Fruit fly (Drosophila melanogaster) whole organism, embryonic: ENCODE measurements around the gene CG31882.

Experiments used
- Atf-2 ChIP-seq: fragments of 200-800 bp; sonication (Bioruptor generic); optimal IDR thresholded peaks from 2 replicates; lab custom pipeline; 2016; ENCODE audit warnings: missing biosample characterization, missing genetic modification characterization
- CG10147 ChIP-seq: fragments of 200-800 bp; sonication (Bioruptor generic); optimal IDR thresholded peaks from 2 replicates; lab custom pipeline; 2019; ENCODE audit warnings: missing biosample characterization, mild to moderate bottlenecking, missing genetic modification characterization, moderate library complexity
- CG10209 ChIP-seq: fragments of 200-800 bp; sonication (Bioruptor generic); optimal IDR thresholded peaks from 3 replicates; lab custom pipeline; 2017; ENCODE audit warnings: missing biosample characterization, mild to moderate bottlenecking, missing genetic modification characterization, missing genetic modification reagents
- CG10462 ChIP-seq: fragments of 200-800 bp; sonication (Bioruptor generic); optimal IDR thresholded peaks from 2 replicates; lab custom pipeline; 2016; ENCODE audit warnings: missing biosample characterization, missing genetic modification characterization
- CG11504 ChIP-seq: fragments of 200-800 bp; sonication (Bioruptor generic); optimal IDR thresholded peaks from 3 replicates; lab custom pipeline; 2019; ENCODE audit warnings: missing biosample characterization, mild to moderate bottlenecking, missing genetic modification characterization, moderate library complexity
- CG31388 ChIP-seq: fragments of 200-800 bp; sonication (Bioruptor generic); optimal IDR thresholded peaks from 2 replicates; lab custom pipeline; 2016; ENCODE audit warnings: missing biosample characterization, missing genetic modification characterization
- CG3163 ChIP-seq: fragments of 200-800 bp; sonication (Bioruptor generic); optimal IDR thresholded peaks from 3 replicates; lab custom pipeline; 2016; ENCODE audit warnings: missing biosample characterization, missing genetic modification characterization
- CG6254 ChIP-seq: fragments of 200-800 bp; sonication (Bioruptor generic); optimal IDR thresholded peaks from 3 replicates; lab custom pipeline; 2017; ENCODE audit warnings: mild to moderate bottlenecking, missing biosample characterization, missing genetic modification reagents, missing genetic modification characterization
- CG7928 ChIP-seq: fragments of 200-800 bp; sonication (Bioruptor generic); optimal IDR thresholded peaks from 2 replicates; lab custom pipeline; 2017; ENCODE audit warnings: missing biosample characterization, mild to moderate bottlenecking, missing genetic modification characterization
- CG8924 ChIP-seq: fragments of 200-800 bp; optimal IDR thresholded peaks from 3 replicates; lab custom pipeline; 2019; ENCODE audit warnings: missing biosample characterization, mild to moderate bottlenecking, missing genetic modification characterization, moderate library complexity
- CG9609 ChIP-seq: fragments of 200-800 bp; sonication (Bioruptor generic); optimal IDR thresholded peaks from 3 replicates; lab custom pipeline; 2016; ENCODE audit warnings: missing biosample characterization, missing genetic modification characterization
- CkIIα-i1 ChIP-seq: fragments of 200-800 bp; sonication (Bioruptor generic); IDR thresholded peaks from 2 replicates; pipeline ENCODE4 v1.3.6; 2022; ENCODE audit warnings: missing biosample characterization, missing genetic modification characterization
- D ChIP-seq, 2 experiments: fragments of 200-800 bp in 1 of 2; fragments of >200 bp in 1 of 2; sonication (Bioruptor generic) in 1 of 2; optimal IDR thresholded peaks; 2 replicates in 1 of 2; 3 replicates in 1 of 2; lab custom pipeline; 2017; ENCODE audit warnings: mild to moderate bottlenecking in 1 of 2, missing biosample characterization in 1 of 2, missing genetic modification characterization in 1 of 2, missing genetic modification reagents in 1 of 2
- Drgx ChIP-seq: fragments of 200-800 bp; sonication (Bioruptor generic); IDR thresholded peaks from 2 replicates; pipeline ENCODE4 v1.3.6; 2022; ENCODE audit warnings: missing biosample characterization, missing genetic modification characterization
- Ets65A ChIP-seq: fragments of 200-800 bp; sonication (Bioruptor generic); peaks from one replicate; lab custom pipeline; 2016; ENCODE audit warnings: missing biosample characterization, missing genetic modification characterization
- Ets97D ChIP-seq: fragments of 200-800 bp; sonication (Bioruptor generic); optimal IDR thresholded peaks from 3 replicates; lab custom pipeline; 2016; ENCODE audit warnings: missing biosample characterization, missing genetic modification characterization
- Fer2 ChIP-seq: fragments of 200-800 bp; sonication (Bioruptor generic); optimal IDR thresholded peaks from 2 replicates; lab custom pipeline; 2018; ENCODE audit warnings: missing biosample characterization, mild to moderate bottlenecking, missing genetic modification characterization, moderate library complexity
- Hmx ChIP-seq: fragments of 200-800 bp; sonication (Bioruptor generic); optimal IDR thresholded peaks from 2 replicates; lab custom pipeline; 2016; ENCODE audit warnings: missing biosample characterization, missing genetic modification characterization
- Hr3 ChIP-seq: fragments of 200-800 bp; sonication (Bioruptor generic); optimal IDR thresholded peaks from 3 replicates; lab custom pipeline; 2016; ENCODE audit warnings: missing biosample characterization, missing genetic modification characterization
- Lpt ChIP-seq: fragments of >200 bp; optimal IDR thresholded peaks from 2 replicates; lab custom pipeline; 2018; ENCODE audit warnings: missing biosample characterization, missing genetic modification characterization
- Nf-YA ChIP-seq: fragments of 200-800 bp; sonication (Bioruptor generic); IDR thresholded peaks from 2 replicates; pipeline ENCODE4 v1.3.6; 2022; ENCODE audit warnings: missing biosample characterization, missing genetic modification characterization
- Ptx1 ChIP-seq: fragments of 200-800 bp; sonication (Bioruptor generic); IDR thresholded peaks from 2 replicates; pipeline ENCODE4 v1.3.6; 2022; ENCODE audit warnings: missing biosample characterization, missing genetic modification characterization
- Sox102F ChIP-seq: fragments of 200-800 bp; sonication (Bioruptor generic); optimal IDR thresholded peaks from 2 replicates; lab custom pipeline; 2018; ENCODE audit warnings: missing biosample characterization, mild to moderate bottlenecking, missing genetic modification characterization, moderate library complexity
- Ssrp ChIP-seq: fragments of 200-800 bp; sonication (Bioruptor generic); optimal IDR thresholded peaks from 2 replicates; lab custom pipeline; 2018; ENCODE audit warnings: missing biosample characterization, mild to moderate bottlenecking, missing genetic modification characterization, moderate library complexity
- Trl ChIP-seq, 3 experiments: fragments of >200 bp in 2 of 3; fragments of 200-800 bp in 1 of 3; sonication (Bioruptor generic) in 1 of 3; optimal IDR thresholded peaks; 2 replicates in 1 of 3; 3 replicates in 2 of 3; lab custom pipeline; 2016 to 2017; ENCODE audit warnings: missing biosample characterization in 1 of 3, missing genetic modification characterization in 1 of 3
- Xbp1 ChIP-seq: fragments of 200-800 bp; sonication (Bioruptor generic); optimal IDR thresholded peaks from 3 replicates; lab custom pipeline; 2016; ENCODE audit warnings: missing biosample characterization, mild to moderate bottlenecking, missing genetic modification characterization
- ap ChIP-seq: fragments of 200-800 bp; sonication (Bioruptor generic); IDR thresholded peaks from 2 replicates; pipeline ENCODE4 v1.3.6; 2022; ENCODE audit warnings: missing biosample characterization, missing genetic modification characterization
- caup ChIP-seq: fragments of 200-800 bp; sonication (Bioruptor generic); optimal IDR thresholded peaks from 3 replicates; lab custom pipeline; 2017; ENCODE audit warnings: missing biosample characterization, mild to moderate bottlenecking, missing genetic modification characterization, moderate library complexity; ENCODE audit not compliant: severe bottlenecking
- croc ChIP-seq: fragments of 200-800 bp; sonication (Bioruptor generic); conservative IDR thresholded peaks from 3 replicates; pipeline ENCODE4 v1.3.6; 2022; ENCODE audit warnings: missing biosample characterization, missing genetic modification characterization
- crp ChIP-seq, 2 experiments: fragments of 200-800 bp; sonication (Bioruptor generic); optimal IDR thresholded peaks; 2 replicates in 1 of 2; 3 replicates in 1 of 2; lab custom pipeline; 2017; ENCODE audit warnings: missing biosample characterization in 2 of 2, missing genetic modification characterization in 2 of 2, mild to moderate bottlenecking in 1 of 2, moderate library complexity in 1 of 2
- da ChIP-seq: fragments of 200-800 bp; sonication (Bioruptor generic); optimal IDR thresholded peaks from 2 replicates; lab custom pipeline; 2016; ENCODE audit warnings: missing biosample characterization, missing genetic modification characterization
- dmrt11E ChIP-seq: fragments of 200-800 bp; sonication (Bioruptor generic); optimal IDR thresholded peaks from 3 replicates; lab custom pipeline; 2018; ENCODE audit warnings: missing biosample characterization, mild to moderate bottlenecking, missing genetic modification characterization, moderate library complexity
- esg ChIP-seq: fragments of 200-800 bp; sonication (Bioruptor generic); conservative IDR thresholded peaks from 2 replicates; pipeline ENCODE4 v1.3.6; 2022; ENCODE audit warnings: missing biosample characterization, missing genetic modification characterization
- exex ChIP-seq: fragments of 200-800 bp; sonication (Bioruptor generic); optimal IDR thresholded peaks from 4 replicates; lab custom pipeline; 2018; ENCODE audit warnings: missing biosample characterization, mild to moderate bottlenecking, missing genetic modification characterization, moderate library complexity
- gce ChIP-seq: fragments of 200-800 bp; sonication (Bioruptor generic); IDR thresholded peaks from 3 replicates; pipeline ENCODE4 v1.3.6; 2022; ENCODE audit warnings: missing biosample characterization, missing genetic modification characterization
- lov ChIP-seq, 2 experiments: fragments of 200-800 bp in 1 of 2; fragments of >200 bp in 1 of 2; sonication (Bioruptor generic) in 1 of 2; IDR thresholded peaks in 1 of 2; optimal IDR thresholded peaks in 1 of 2; 2 replicates in 1 of 2; 3 replicates in 1 of 2; pipeline versions ENCODE4 v1.3.6 to Lab custom; 2017 to 2022; ENCODE audit warnings: missing biosample characterization in 1 of 2, missing genetic modification characterization in 1 of 2
- nerfin-1 ChIP-seq: fragments of 200-800 bp; sonication (Bioruptor generic); optimal IDR thresholded peaks from 3 replicates; lab custom pipeline; 2019; ENCODE audit warnings: missing biosample characterization, mild to moderate bottlenecking, missing genetic modification characterization, moderate library complexity
- onecut ChIP-seq: fragments of 200-800 bp; sonication (Bioruptor generic); IDR thresholded peaks from 2 replicates; pipeline ENCODE4 v1.3.6; 2022; ENCODE audit warnings: missing biosample characterization, missing genetic modification characterization
- pb ChIP-seq: fragments of 200-800 bp; sonication (Bioruptor generic); optimal IDR thresholded peaks from 3 replicates; lab custom pipeline; 2016; ENCODE audit warnings: missing biosample characterization, missing genetic modification characterization
- peb ChIP-seq: fragments of 200-800 bp; sonication (Bioruptor generic); IDR thresholded peaks from 2 replicates; pipeline ENCODE4 v1.3.6; 2022; ENCODE audit warnings: missing biosample characterization, missing genetic modification characterization
- pros ChIP-seq: fragments of 200-800 bp; sonication (Bioruptor generic); optimal IDR thresholded peaks from 3 replicates; lab custom pipeline; 2019; ENCODE audit warnings: missing biosample characterization, mild to moderate bottlenecking, missing genetic modification characterization, moderate library complexity
- sob ChIP-seq: fragments of 200-800 bp; sonication (Bioruptor generic); IDR thresholded peaks from 2 replicates; pipeline ENCODE4 v1.3.6; 2022; ENCODE audit warnings: missing biosample characterization, missing genetic modification characterization
- sqz ChIP-seq: fragments of 200-800 bp; sonication (Bioruptor generic); optimal IDR thresholded peaks from 3 replicates; lab custom pipeline; 2018; ENCODE audit warnings: missing biosample characterization, mild to moderate bottlenecking, missing genetic modification characterization
- trem ChIP-seq: fragments of 200-800 bp; optimal IDR thresholded peaks from 3 replicates; lab custom pipeline; 2019; ENCODE audit warnings: missing biosample characterization, mild to moderate bottlenecking, missing genetic modification characterization, moderate library complexity
- twi ChIP-seq: fragments of 200-800 bp; optimal IDR thresholded peaks from 2 replicates; lab custom pipeline; 2019; ENCODE audit warnings: missing biosample characterization, mild to moderate bottlenecking, missing genetic modification characterization, moderate library complexity

Gene CG31882

DNA sequence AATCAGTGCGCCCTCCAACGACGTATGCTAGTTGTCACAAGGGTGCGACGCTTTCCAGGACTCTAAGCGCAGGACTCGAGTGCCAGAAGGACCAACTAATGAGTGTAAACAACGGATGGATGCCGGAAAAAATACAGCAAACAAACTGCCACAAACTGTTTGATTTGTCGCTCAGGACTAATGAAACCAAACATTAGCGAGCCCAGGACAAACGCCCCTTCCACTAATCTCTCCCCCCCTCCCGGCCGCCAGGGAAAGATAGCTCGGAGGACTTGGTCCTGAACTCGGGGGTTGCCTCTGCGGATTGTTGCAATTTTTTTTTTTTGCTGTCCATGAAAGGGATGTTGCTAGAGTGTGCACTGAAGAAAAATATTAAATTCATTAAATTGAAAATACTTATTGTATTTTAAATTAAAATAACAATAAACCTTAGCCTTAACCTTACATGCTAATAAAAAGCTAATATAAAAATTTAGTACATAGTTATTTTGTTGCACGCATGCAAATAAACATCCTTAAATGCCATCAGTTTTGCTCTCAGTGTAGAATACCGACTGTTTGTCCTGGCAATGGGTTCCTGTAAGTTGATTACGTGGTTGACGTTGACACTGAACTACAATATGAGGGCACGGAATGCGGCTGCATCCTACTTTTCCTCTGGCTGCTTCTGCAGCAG lies 30.3 kb downstream of the CG31882 start (continued):
- TF ChIP-seq CG7928 (GFP tag; lab: Kevin White, UChicago) (no peak), Nf-YA (no peak), CG10147 (GFP tag; lab: Kevin White, UChicago) (no peak), Atf-2 (GFP tag; lab: Kevin White, UChicago) (no peak), CG31388 (GFP tag; lab: Kevin White, UChicago) (no peak)

DNA sequence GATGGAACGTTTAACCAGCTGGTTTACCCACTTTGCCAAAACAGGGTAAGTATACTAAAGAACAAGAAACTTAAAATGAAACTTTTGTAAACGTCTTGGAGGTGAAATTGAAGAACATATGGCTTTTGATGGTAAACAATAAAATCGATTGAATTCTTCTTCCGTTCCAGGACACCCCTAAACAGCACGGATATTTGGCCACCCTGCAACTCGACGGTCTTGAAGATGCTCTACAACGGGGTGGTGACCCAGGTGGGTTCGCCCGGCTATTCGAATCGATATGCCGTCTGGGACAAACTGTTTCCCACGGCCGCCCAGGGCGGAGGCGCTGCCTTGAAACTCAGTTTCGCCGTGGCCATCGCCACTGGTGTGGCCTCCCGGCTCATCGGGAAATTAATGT lies 33.9 kb downstream of the CG31882 start:
- TF ChIP-seq CkIIα-i1 (GFP tag; lab: Robert Waterston, UW) (no peak), trem (tag; lab: Kevin White, UChicago) (no peak), pb (no peak), D (optimal IDR thresholded peaks at IDR 0.05; lab: Kevin White, UChicago) (no peak), D (GFP tag; optimal IDR thresholded peaks at IDR 0.05; lab: Kevin White, UChicago) (no peak), gce (GFP tag; lab: Robert Waterston, UW) (no peak), CG10209 (GFP tag; lab: Kevin White, UChicago) (no peak), sqz (GFP tag; lab: Kevin White, UChicago) (no peak), crp (GFP tag; optimal IDR thresholded peaks at IDR 0.05; lab: Kevin White, UChicago) (no peak), sob (GFP tag; lab: Robert Waterston, UW) (0 out of 2 replicates have a peak, but pooled peaks have one; percentile 10), Ets65A (peak; percentile 73), onecut (GFP tag; lab: Robert Waterston, UW) (peak; percentile 50; the same call in 1 of the 2 replicates), pros (GFP tag; lab: Kevin White, UChicago) (peak; percentile 6)

- TF ChIP-seq Sox102F (GFP tag; lab: Kevin White, UChicago): no peak
- TF ChIP-seq caup (GFP tag; lab: Kevin White, UChicago): no peak
- TF ChIP-seq lov (optimal IDR thresholded peaks at IDR 0.05; lab: Kevin White, UChicago): no peak
- no peak for TF ChIP-seq lov (GFP tag; IDR thresholded peaks at IDR 0.05; lab: Robert Waterston, UW)
- peak; percentile 40 for TF ChIP-seq exex
- no peak for TF ChIP-seq CG11504
- TF ChIP-seq Drgx (GFP tag; lab: Robert Waterston, UW): no peak
These were observed 35.9 kb downstream of the CG31882 start, which contains the start of gene CG3841 for dm6 chr2L:9589176-9589575. CG3841 (plus strand) TSS chr2L:9589476.

- TF ChIP-seq Xbp1 (no peak), CG3163 (GFP tag; lab: Kevin White, UChicago) (no peak), dmrt11E (tag; lab: Kevin White, UChicago) (peak; percentile 67), Hr3 (no peak), Trl (optimal IDR thresholded peaks at IDR 0.05; lab: Kevin White, UChicago) (no peak), Trl (GFP tag; optimal IDR thresholded peaks at IDR 0.05; lab: Kevin White, UChicago) (no peak), Ptx1 (GFP tag; lab: Robert Waterston, UW) (no peak; the same call in 1 of the 2 replicates), Hmx (GFP tag; lab: Kevin White, UChicago) (no peak), twi (tag; lab: Kevin White, UChicago) (peak; percentile 10), CG9609 (GFP tag; lab: Kevin White, UChicago) (no peak), Fer2 (tag; lab: Kevin White, UChicago) (no peak), croc (GFP tag; lab: Robert Waterston, UW) (no peak), Ets97D (GFP tag; lab: Kevin White, UChicago) (no peak), ap (GFP tag; lab: Robert Waterston, UW) (no peak), peb (GFP tag; lab: Robert Waterston, UW) (no peak), CG8924 (peak; percentile 41), CG10462 (GFP tag; lab: Kevin White, UChicago) (no peak), esg (GFP tag; lab: Robert Waterston, UW) (no peak), Lpt (GFP tag; lab: Kevin White, UChicago) (no peak), Ssrp (tag; lab: Kevin White, UChicago) (peak; percentile 22), da (GFP tag; lab: Kevin White, UChicago) (no peak), nerfin-1 (tag; lab: Kevin White, UChicago) (peak; percentile 5), CG6254 (GFP tag; lab: Kevin White, UChicago) (peak; percentile 36)
These were observed 39.1 kb downstream of the CG31882 start for dm6 chr2L:9585942-9586341.
